Worm (Caenorhabditis elegans) whole organism, mixed stage, embryonic: ENCODE measurements around the gene C35D10.17.

Experiments
- blmp-1 ChIP-seq: fragments of 150-350 bp; optimal IDR thresholded peaks from 2 replicates; lab custom pipeline; 2014; ENCODE audit warnings: missing biosample characterization, missing genetic modification characterization
- elt-1 ChIP-seq: sonication (generic microtip); optimal IDR thresholded peaks from 2 replicates; lab custom pipeline; 2017; ENCODE audit warnings: missing genetic modification characterization, mild to moderate bottlenecking, missing compliant biosample characterization, antibody characterized with exemption, moderate library complexity, borderline replicate concordance; ENCODE audit not compliant: insufficient read depth
- ham-2 ChIP-seq: fragments of 200-800 bp; sonication (Bioruptor generic); optimal IDR thresholded peaks from 2 replicates; lab custom pipeline; 2018; ENCODE audit warnings: mild to moderate bottlenecking, missing genetic modification characterization, missing compliant biosample characterization
- lin-13 ChIP-seq: fragments of 150-350 bp; optimal IDR thresholded peaks from 2 replicates; lab custom pipeline; 2014; ENCODE audit warnings: missing biosample characterization, missing genetic modification characterization
- nhr-28 ChIP-seq: fragments of 150-350 bp; optimal IDR thresholded peaks from 2 replicates; lab custom pipeline; 2014; ENCODE audit warnings: missing biosample characterization, missing genetic modification characterization
- sem-2 ChIP-seq: fragments of 200-800 bp; sonication (Bioruptor generic); optimal IDR thresholded peaks from 2 replicates; lab custom pipeline; 2018; ENCODE audit warnings: mild to moderate bottlenecking, missing genetic modification characterization, missing compliant biosample characterization
- snpc-4 ChIP-seq: fragments of 150-350 bp; optimal IDR thresholded peaks from 2 replicates; lab custom pipeline; 2014; ENCODE audit warnings: missing biosample characterization, missing genetic modification characterization
- sptf-1 ChIP-seq: sonication (generic microtip); optimal IDR thresholded peaks from 2 replicates; lab custom pipeline; 2017; ENCODE audit warnings: mild to moderate bottlenecking, missing genetic modification characterization, moderate library complexity, missing compliant biosample characterization
- unc-62 ChIP-seq: fragments of 150-350 bp; optimal IDR thresholded peaks from 2 replicates; lab custom pipeline; 2014; ENCODE audit warnings: missing biosample characterization, missing genetic modification reagents, missing genetic modification characterization
- ztf-11 ChIP-seq: fragments of 150-350 bp; optimal IDR thresholded peaks from 2 replicates; lab custom pipeline; 2014; ENCODE audit warnings: missing biosample characterization, missing genetic modification characterization

- no peak for TF ChIP-seq elt-1 (tag; lab: Kevin White, UChicago)
- no peak for TF ChIP-seq blmp-1 (tag; lab: Kevin White, UChicago)
- TF ChIP-seq ham-2 (GFP tag; lab: Kevin White, UChicago), result no peak
- no peak for TF ChIP-seq sem-2 (GFP tag; lab: Kevin White, UChicago)
- no peak for TF ChIP-seq lin-13
- TF ChIP-seq snpc-4 (tag; lab: Kevin White, UChicago), result no peak
- no peak for TF ChIP-seq nhr-28 (tag; lab: Kevin White, UChicago)
- no peak for TF ChIP-seq unc-62 (GFP tag; lab: Kevin White, UChicago)
- TF ChIP-seq sptf-1 (tag; lab: Kevin White, UChicago), result no peak
- no peak for TF ChIP-seq ztf-11 (tag; lab: Kevin White, UChicago)
Observed at ce11 chrIII:4890997-4891396, 24.1 kb downstream of the C35D10.17 start, which contains the start of gene F26F4.5.
